Fruit fly (Drosophila melanogaster) whole organism, wandering third instar larva: Measurements from ENCODE around the gene CG43448.
A peak's percentile ranks its signal among the peaks of the same experiment; 100 is the strongest.

ENCODE experiments used
- Abd-B ChIP-seq: fragments of >200 bp; optimal IDR thresholded peaks from 2 replicates; lab custom pipeline; 2017; ENCODE audit warnings: missing biosample characterization, missing genetic modification characterization
- CrebA ChIP-seq: fragments of 200-800 bp; sonication (Bioruptor generic); optimal IDR thresholded peaks from 2 replicates; lab custom pipeline; 2016; ENCODE audit warnings: missing biosample characterization, mild to moderate bottlenecking, missing genetic modification characterization, borderline replicate concordance
- Dif ChIP-seq: fragments of 200-275, 200-300 bp; sonication (Bioruptor generic); optimal IDR thresholded peaks from 2 replicates; lab custom pipeline; 2018; ENCODE audit warnings: missing biosample characterization, missing genetic modification characterization; ENCODE audit not compliant: partially characterized antibody
- HLH106 ChIP-seq: fragments of 200-800 bp; optimal IDR thresholded peaks from 3 replicates; lab custom pipeline; 2019; ENCODE audit warnings: missing biosample characterization, mild to moderate bottlenecking, missing genetic modification characterization, moderate library complexity
- Hr83 ChIP-seq: fragments of 200-300 bp; sonication (Bioruptor generic); optimal IDR thresholded peaks from 2 replicates; lab custom pipeline; 2016; ENCODE audit warnings: missing biosample characterization, mild to moderate bottlenecking, missing genetic modification characterization, moderate library complexity; ENCODE audit not compliant: poor library complexity, severe bottlenecking
- Jra ChIP-seq: sonication (Bioruptor generic); optimal IDR thresholded peaks from 2 replicates; lab custom pipeline; 2016; ENCODE audit warnings: missing biosample characterization, missing genetic modification characterization
- Myc ChIP-seq: fragments of >200 bp; optimal IDR thresholded peaks from 2 replicates; lab custom pipeline; 2017
- N ChIP-seq: fragments of >200 bp; optimal IDR thresholded peaks from 2 replicates; lab custom pipeline; 2018; ENCODE audit warnings: missing biosample characterization, missing external identifiers, missing genetic modification characterization
- OdsH ChIP-seq: fragments of 200-800 bp; sonication (Bioruptor generic); optimal IDR thresholded peaks from 2 replicates; lab custom pipeline; 2016; ENCODE audit warnings: missing biosample characterization, mild to moderate bottlenecking, missing genetic modification characterization
- Rel ChIP-seq, 2 experiments: fragments of 200-800 bp; sonication (Bioruptor generic) in 1 of 2; optimal IDR thresholded peaks; 2 replicates in 1 of 2; 3 replicates in 1 of 2; lab custom pipeline; 2016 to 2019; ENCODE audit warnings: mild to moderate bottlenecking in 2 of 2, missing biosample characterization in 2 of 2, missing genetic modification characterization in 2 of 2, moderate library complexity in 1 of 2
- Sp1 ChIP-seq: fragments of 200-800 bp; sonication (Bioruptor generic); optimal IDR thresholded peaks from 3 replicates; lab custom pipeline; 2019; ENCODE audit warnings: missing biosample characterization, mild to moderate bottlenecking, missing genetic modification characterization, moderate library complexity
- Vsx2 ChIP-seq: fragments of 200-300, 225-300 bp; sonication (Bioruptor generic); optimal IDR thresholded peaks from 2 replicates; lab custom pipeline; 2018; ENCODE audit warnings: missing biosample characterization, missing genetic modification characterization; ENCODE audit not compliant: partially characterized antibody
- br ChIP-seq: fragments of 200-800 bp; sonication (Bioruptor generic); optimal IDR thresholded peaks from 2 replicates; lab custom pipeline; 2016; ENCODE audit warnings: missing biosample characterization, missing genetic modification characterization
- brk ChIP-seq: fragments of 200-800 bp; sonication (Bioruptor generic); optimal IDR thresholded peaks from 2 replicates; lab custom pipeline; 2016; ENCODE audit warnings: missing biosample characterization, mild to moderate bottlenecking, missing genetic modification characterization
- dmrt93B ChIP-seq: fragments of 200-800 bp; sonication (Bioruptor generic); optimal IDR thresholded peaks from 2 replicates; lab custom pipeline; 2018; ENCODE audit warnings: missing biosample characterization, mild to moderate bottlenecking, missing genetic modification characterization
- foxo ChIP-seq, 2 experiments: fragments of 200-800 bp; sonication (Bioruptor generic); optimal IDR thresholded peaks; 2 replicates in 1 of 2; 3 replicates in 1 of 2; lab custom pipeline; 2016 to 2017; ENCODE audit warnings: missing biosample characterization in 2 of 2, missing genetic modification characterization in 2 of 2
- fru ChIP-seq: fragments of 200-800 bp; sonication (Bioruptor generic); optimal IDR thresholded peaks from 3 replicates; lab custom pipeline; 2016; ENCODE audit warnings: missing biosample characterization, mild to moderate bottlenecking, missing genetic modification characterization
- h ChIP-seq: fragments of 200-800 bp; sonication (Bioruptor generic); optimal IDR thresholded peaks from 3 replicates; lab custom pipeline; 2016; ENCODE audit warnings: missing biosample characterization, mild to moderate bottlenecking, missing genetic modification characterization
- jim ChIP-seq: fragments of 175-275, 200-325 bp; sonication (Bioruptor generic); optimal IDR thresholded peaks from 2 replicates; lab custom pipeline; 2016; ENCODE audit warnings: missing biosample characterization, mild to moderate bottlenecking, missing genetic modification characterization
- lola ChIP-seq: fragments of >200 bp; optimal IDR thresholded peaks from 2 replicates; lab custom pipeline; 2017; ENCODE audit warnings: missing biosample characterization, missing genetic modification characterization
- psq ChIP-seq: fragments of 200-800 bp; sonication (Bioruptor generic); optimal IDR thresholded peaks from 3 replicates; lab custom pipeline; 2017; ENCODE audit warnings: missing biosample characterization, mild to moderate bottlenecking, missing genetic modification characterization, moderate library complexity
- sage ChIP-seq: fragments of 200-800 bp; sonication (Bioruptor generic); optimal IDR thresholded peaks from 2 replicates; lab custom pipeline; 2016; ENCODE audit warnings: missing biosample characterization, mild to moderate bottlenecking, missing genetic modification characterization
- sv ChIP-seq: fragments of 200-800 bp; sonication (Bioruptor generic); optimal IDR thresholded peaks from 3 replicates; lab custom pipeline; 2016; ENCODE audit warnings: missing biosample characterization, missing genetic modification characterization
- usp ChIP-seq: fragments of >200 bp; optimal IDR thresholded peaks from 2 replicates; lab custom pipeline; 2017; ENCODE audit warnings: missing biosample characterization, missing genetic modification characterization
- woc ChIP-seq: sonication (Bioruptor generic); optimal IDR thresholded peaks from 2 replicates; lab custom pipeline; 2016; ENCODE audit warnings: missing biosample characterization, mild to moderate bottlenecking, missing genetic modification characterization

Gene CG43448

DNA sequence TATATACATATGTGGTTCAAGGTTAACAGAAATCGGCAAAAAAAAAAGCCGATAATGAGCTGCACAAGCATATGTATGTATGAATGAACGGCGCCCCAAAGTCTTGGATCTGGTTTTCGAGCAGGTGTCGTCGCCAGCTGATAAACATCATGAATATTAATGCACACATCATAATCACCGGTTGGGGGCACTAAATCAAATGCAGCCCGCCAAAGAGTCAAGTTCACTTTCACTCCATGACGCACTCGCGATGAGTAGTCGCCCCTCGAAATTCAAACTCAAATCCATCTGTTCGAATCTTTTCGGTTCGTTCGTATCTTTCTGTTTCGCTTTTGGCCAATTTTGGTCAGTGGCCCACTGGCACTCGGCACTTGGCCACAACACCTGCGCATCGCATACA lies 2.7 kb upstream of the CG43448 start:
- TF ChIP-seq lola (GFP tag; lab: Kevin White, UChicago) (no peak), HLH106 (tag; lab: Kevin White, UChicago) (no peak), h (no peak), jim (GFP tag; lab: Kevin White, UChicago) (no peak), sage (GFP tag; lab: Kevin White, UChicago) (no peak), dmrt93B (GFP tag; lab: Kevin White, UChicago) (no peak), sv (GFP tag; lab: Kevin White, UChicago) (no peak), CrebA (GFP tag; lab: Kevin White, UChicago) (no peak), psq (GFP tag; lab: Kevin White, UChicago) (no peak), Rel (GFP tag; optimal IDR thresholded peaks at IDR 0.05; lab: Kevin White, UChicago) (no peak), Rel (tag; optimal IDR thresholded peaks at IDR 0.05; lab: Kevin White, UChicago) (no peak), Abd-B (GFP tag; lab: Kevin White, UChicago) (no peak), N (no peak), Hr83 (GFP tag; lab: Kevin White, UChicago) (no peak), usp (GFP tag; lab: Kevin White, UChicago) (no peak), woc (GFP tag; lab: Kevin White, UChicago) (no peak), br (no peak), OdsH (no peak), Dif (no peak)
- TF ChIP-seq, all 38 proteins: peak for 0

DNA sequence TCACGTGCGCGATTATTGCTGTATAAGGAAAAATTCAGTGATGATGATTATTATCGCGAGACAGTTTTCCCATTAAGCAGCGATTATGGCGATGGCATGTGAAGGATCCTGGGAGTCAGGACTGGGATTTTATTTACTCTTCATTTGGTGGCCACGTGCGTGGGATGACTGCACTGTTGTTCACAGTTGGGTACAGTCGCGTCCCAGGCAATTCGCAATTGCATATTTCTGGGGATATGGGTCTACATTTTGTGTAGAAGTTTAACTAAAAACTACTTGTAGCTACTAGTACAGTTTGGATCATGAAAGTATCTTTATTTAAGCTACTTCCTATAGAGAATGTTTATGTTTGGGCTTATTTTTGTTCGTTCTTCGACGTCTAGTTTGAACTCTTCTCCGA lies 540 bp downstream of the CG43448 start:
- TF ChIP-seq Myc (lab: Kevin White, UChicago) (peak; percentile 44), sage (GFP tag; lab: Kevin White, UChicago) (no peak)

DNA sequence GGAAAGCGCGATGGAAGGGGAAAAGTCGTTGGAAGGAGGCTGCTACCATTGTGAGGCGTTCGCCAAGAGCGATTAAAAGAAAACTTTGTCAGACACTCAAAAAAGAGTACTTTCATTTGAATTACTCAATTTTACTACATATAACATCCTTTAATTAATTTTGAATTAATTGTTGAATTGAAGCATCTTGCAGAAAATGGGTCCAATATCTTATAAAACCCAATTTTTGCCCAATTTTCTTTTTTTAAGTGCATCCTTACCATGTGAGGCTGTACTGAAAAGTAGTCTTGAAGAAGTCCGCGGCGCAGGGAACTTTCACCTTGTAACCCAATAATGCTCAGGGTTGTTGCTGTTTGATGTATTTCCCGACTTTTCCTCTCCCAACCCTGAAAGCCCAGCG lies 2.3 kb downstream of the CG43448 start:
- no peak for TF ChIP-seq Vsx2 (GFP tag; lab: Kevin White, UChicago)
- no peak for TF ChIP-seq foxo (GFP tag; optimal IDR thresholded peaks at IDR 0.05; lab: Kevin White, UChicago)
- no peak for TF ChIP-seq Abd-B (GFP tag; lab: Kevin White, UChicago)
- no peak for TF ChIP-seq dmrt93B (GFP tag; lab: Kevin White, UChicago)
- no peak for TF ChIP-seq HLH106 (tag; lab: Kevin White, UChicago)
- no peak for TF ChIP-seq jim (GFP tag; lab: Kevin White, UChicago)
- TF ChIP-seq brk: no peak
- TF ChIP-seq, all 38 proteins: peak for 0

DNA sequence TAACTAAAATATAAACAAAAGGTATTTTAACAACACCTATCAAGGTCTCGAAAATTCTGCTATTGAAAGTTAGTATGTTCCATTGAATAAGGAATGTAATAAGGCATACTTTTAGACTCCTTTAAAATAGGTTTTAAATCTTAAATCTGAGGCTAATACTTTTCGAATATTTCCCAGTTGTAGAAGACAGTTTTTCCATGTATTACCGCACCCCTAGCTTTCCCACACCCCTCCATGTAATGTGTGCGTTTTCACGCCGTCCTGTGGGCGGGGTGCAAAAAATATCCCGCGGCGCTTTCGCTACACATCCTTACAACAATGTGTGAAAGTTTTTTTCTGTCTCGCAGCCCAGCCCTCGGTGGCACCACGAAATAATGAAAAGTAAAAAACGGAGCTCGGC lies 13.0 kb downstream of the CG43448 start:
- TF ChIP-seq foxo (GFP tag; optimal IDR thresholded peaks at IDR 0.05; lab: Kevin White, UChicago) (peak in 1 of 2 experiments; percentile 9), OdsH (no peak)

DNA sequence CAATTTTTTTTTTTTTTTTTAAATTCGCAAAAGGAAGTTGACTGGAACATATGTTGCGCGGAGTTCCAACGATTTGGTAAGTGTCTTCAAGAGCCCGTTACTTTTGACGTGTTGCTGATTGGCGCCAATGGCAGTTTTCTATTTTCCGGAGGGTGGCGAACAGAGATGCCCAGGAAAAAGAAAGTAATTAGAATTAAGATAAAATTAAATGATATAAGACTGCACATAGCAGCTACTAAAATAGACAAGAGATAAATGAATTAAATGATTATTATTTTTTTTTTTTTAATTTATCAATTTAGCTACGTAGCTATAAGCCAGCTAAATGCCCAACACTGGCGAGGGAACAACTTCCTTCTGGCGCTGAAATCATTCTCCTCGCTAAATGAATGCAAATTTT lies 15.3 kb downstream of the CG43448 start:
- TF ChIP-seq lola (GFP tag; lab: Kevin White, UChicago) (no peak), Dif (no peak), br (no peak), Hr83 (GFP tag; lab: Kevin White, UChicago) (no peak), Vsx2 (GFP tag; lab: Kevin White, UChicago) (no peak)

DNA sequence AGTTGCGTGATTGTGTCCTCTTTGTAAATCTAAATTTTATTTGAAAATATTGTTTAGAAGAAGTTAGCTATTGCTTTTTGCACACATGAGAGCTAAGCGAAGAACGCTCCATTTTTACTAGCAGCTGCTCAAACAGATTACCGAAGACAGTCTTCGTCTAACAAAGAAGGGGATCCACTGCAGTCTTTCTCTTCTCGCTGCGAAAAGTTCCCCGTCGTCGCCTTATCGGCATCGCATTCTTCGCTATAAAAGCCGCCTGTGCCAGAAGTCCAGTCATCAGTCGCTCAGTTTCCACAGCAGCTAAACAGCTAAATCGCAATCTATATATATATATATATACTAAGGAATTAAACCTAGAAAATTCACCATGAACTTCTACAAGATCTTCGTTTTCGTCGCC lies 21.3 kb downstream of the CG43448 start, which contains the start of gene CecC:
Gene CecC, plus strand, starts transcription at position 275 of the 400 bp plus-strand sequence.
- TF ChIP-seq Rel (GFP tag; optimal IDR thresholded peaks at IDR 0.05; lab: Kevin White, UChicago) (no peak), Rel (tag; optimal IDR thresholded peaks at IDR 0.05; lab: Kevin White, UChicago) (peak; percentile 91), fru (GFP tag; lab: Kevin White, UChicago) (no peak)

DNA sequence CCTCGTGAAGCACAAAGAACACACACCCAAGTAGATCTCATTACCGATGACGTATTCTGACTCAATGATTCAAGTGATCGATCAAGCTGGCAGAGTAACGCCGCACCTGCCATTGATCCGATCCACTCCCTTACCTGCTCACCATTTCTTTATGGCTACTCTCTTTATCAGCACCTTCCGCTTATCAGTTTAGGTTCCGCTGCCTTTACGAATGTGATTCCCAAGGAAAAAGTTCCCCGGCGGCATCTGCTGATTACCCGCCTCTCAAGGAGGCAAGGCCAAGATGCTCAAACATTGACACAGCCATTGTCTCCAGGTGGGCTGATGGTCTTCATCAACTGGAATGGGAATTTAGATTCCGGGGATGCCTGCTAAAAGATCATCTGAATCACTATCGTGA lies 22.5 kb downstream of the CG43448 start:
- TF ChIP-seq Rel (GFP tag; optimal IDR thresholded peaks at IDR 0.05; lab: Kevin White, UChicago): no peak
- peak; percentile 97 for TF ChIP-seq Rel (tag; optimal IDR thresholded peaks at IDR 0.05; lab: Kevin White, UChicago)
- TF ChIP-seq Jra (GFP tag; lab: Kevin White, UChicago): no peak

DNA sequence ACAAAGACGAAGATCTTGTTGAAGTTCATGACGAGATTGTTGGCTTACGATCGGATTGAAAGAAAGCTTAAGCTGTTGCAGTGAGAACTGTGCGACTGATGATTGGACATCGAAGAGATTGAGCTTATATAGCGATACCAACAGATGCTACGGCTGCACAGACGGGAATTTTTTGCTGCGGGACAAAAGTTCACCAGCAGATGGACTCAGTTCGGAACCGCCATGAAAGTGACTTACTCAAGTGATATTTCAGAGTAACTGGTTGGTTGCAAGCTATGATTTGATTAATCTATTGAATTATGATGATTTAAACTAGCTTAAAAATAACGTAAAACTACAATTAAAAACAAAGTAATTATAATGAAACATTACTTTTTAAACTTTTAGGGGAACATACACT lies 23.8 kb downstream of the CG43448 start, which contains the start of gene CecB:
Gene CecB, minus strand, starts transcription at position 101 of the 400 bp plus-strand sequence.
- TF ChIP-seq Rel (GFP tag; optimal IDR thresholded peaks at IDR 0.05; lab: Kevin White, UChicago) (no peak), Rel (tag; optimal IDR thresholded peaks at IDR 0.05; lab: Kevin White, UChicago) (peak; percentile 1), Sp1 (no peak), Hr83 (GFP tag; lab: Kevin White, UChicago) (no peak)
